Worm (Caenorhabditis elegans) whole organism, young adult: Measurements from ENCODE around the gene F59B8.1.

ENCODE experiments used
- B0019.2 ChIP-seq: fragments of 200-800 bp; sonication (Bioruptor generic); conservative IDR thresholded peaks from 2 replicates; pipeline ENCODE4 v1.3.6; 2022; ENCODE audit warnings: missing genetic modification reagents, missing genetic modification characterization, missing compliant biosample characterization
- B0035.1 ChIP-seq: sonication (generic microtip); optimal IDR thresholded peaks from 2 replicates; lab custom pipeline; 2016; ENCODE audit warnings: missing genetic modification characterization, mild to moderate bottlenecking, missing compliant biosample characterization, missing genotype, missing genetic modification reagents
- B0261.1 ChIP-seq: sonication (generic microtip); optimal IDR thresholded peaks from 2 replicates; lab custom pipeline; 2016; ENCODE audit warnings: mild to moderate bottlenecking, missing genetic modification characterization, moderate library complexity, missing compliant biosample characterization
- D2030.7 ChIP-seq: fragments of 200-800 bp; sonication (Bioruptor generic); IDR thresholded peaks from 2 replicates; pipeline ENCODE4 v1.3.6; 2022; ENCODE audit warnings: missing genetic modification reagents, missing genetic modification characterization, missing compliant biosample characterization
- F23B12.7 ChIP-seq: sonication (generic microtip); optimal IDR thresholded peaks from 2 replicates; lab custom pipeline; 2017; ENCODE audit warnings: missing genetic modification characterization, mild to moderate bottlenecking, missing compliant biosample characterization, antibody characterized with exemption, moderate library complexity; ENCODE audit not compliant: insufficient read depth
- F37B4.10 ChIP-seq: fragments of 200-800 bp; sonication (Bioruptor generic); IDR thresholded peaks from 2 replicates; pipeline ENCODE4 v1.3.6; 2022; ENCODE audit warnings: missing genetic modification characterization, missing compliant biosample characterization
- F55B11.4 ChIP-seq: sonication (generic microtip); optimal IDR thresholded peaks from 2 replicates; lab custom pipeline; 2016; ENCODE audit warnings: missing compliant biosample characterization, missing genetic modification characterization, borderline replicate concordance; ENCODE audit not compliant: insufficient read depth
- F57A8.1 ChIP-seq: fragments of 200-800 bp; sonication (Bioruptor generic); optimal IDR thresholded peaks from 2 replicates; lab custom pipeline; 2018; ENCODE audit warnings: mild to moderate bottlenecking, missing genetic modification characterization, moderate library complexity, missing compliant biosample characterization
- T26A5.8 ChIP-seq: sonication (generic microtip); optimal IDR thresholded peaks from 2 replicates; lab custom pipeline; 2016; ENCODE audit warnings: missing genetic modification characterization, missing compliant biosample characterization
- Y56A3A.18 ChIP-seq: fragments of 200-800 bp; sonication (Bioruptor generic); IDR thresholded peaks from 2 replicates; pipeline ENCODE4 v1.3.6; 2022; ENCODE audit warnings: missing genetic modification reagents, missing genetic modification characterization, missing compliant biosample characterization
- Y79H2A.3 ChIP-seq: fragments of 200-800 bp; sonication (Bioruptor generic); conservative IDR thresholded peaks from 2 replicates; pipeline ENCODE4 v1.3.6; 2022; ENCODE audit warnings: missing genetic modification reagents, missing genetic modification characterization, missing compliant biosample characterization
- aptf-2 ChIP-seq: fragments of 200-800 bp; sonication (Bioruptor generic); conservative IDR thresholded peaks from 2 replicates; pipeline ENCODE4 v1.3.6; 2022; ENCODE audit warnings: missing genetic modification reagents, missing genetic modification characterization, missing compliant biosample characterization
- atf-7 ChIP-seq: sonication (generic microtip); optimal IDR thresholded peaks from 2 replicates; lab custom pipeline; 2017; ENCODE audit warnings: mild to moderate bottlenecking, missing genetic modification characterization, missing compliant biosample characterization
- athp-1 ChIP-seq: sonication (generic microtip); optimal IDR thresholded peaks from 2 replicates; lab custom pipeline; 2017; ENCODE audit warnings: mild to moderate bottlenecking, missing genetic modification characterization, missing compliant biosample characterization
- attf-6 ChIP-seq: fragments of 200-800 bp; sonication (Bioruptor generic); IDR thresholded peaks from 2 replicates; pipeline ENCODE4 v1.3.6; 2022; ENCODE audit warnings: missing genetic modification reagents, missing genetic modification characterization, missing compliant biosample characterization
- bed-1 ChIP-seq: fragments of 200-800 bp; sonication (Bioruptor generic); IDR thresholded peaks from 2 replicates; pipeline ENCODE4 v1.3.6; 2022; ENCODE audit warnings: missing genetic modification reagents, missing genetic modification characterization, missing compliant biosample characterization
- cebp-2 ChIP-seq: fragments of 200-800 bp; sonication (Bioruptor generic); IDR thresholded peaks from 2 replicates; pipeline ENCODE4 v1.3.6; 2022; ENCODE audit warnings: missing genetic modification characterization, missing compliant biosample characterization
- ceh-100 ChIP-seq: fragments of 200-800 bp; sonication (Bioruptor generic); IDR thresholded peaks from 2 replicates; pipeline ENCODE4 v1.3.6; 2022; ENCODE audit warnings: missing genetic modification reagents, missing genetic modification characterization, missing compliant biosample characterization
- ceh-40 ChIP-seq: fragments of 200-800 bp; sonication (Bioruptor generic); IDR thresholded peaks from 2 replicates; pipeline ENCODE4 v1.3.6; 2022; ENCODE audit warnings: missing genetic modification characterization, missing compliant biosample characterization
- ceh-58 ChIP-seq: fragments of 200-800 bp; sonication (Bioruptor generic); IDR thresholded peaks from 2 replicates; pipeline ENCODE4 v1.3.6; 2022; ENCODE audit warnings: missing genetic modification characterization, missing compliant biosample characterization
- ceh-79 ChIP-seq: sonication (generic microtip); optimal IDR thresholded peaks from 2 replicates; lab custom pipeline; 2017; ENCODE audit warnings: mild to moderate bottlenecking, missing genetic modification characterization, missing compliant biosample characterization
- die-1 ChIP-seq: sonication (generic microtip); optimal IDR thresholded peaks from 2 replicates; lab custom pipeline; 2016; ENCODE audit warnings: missing genotype, mild to moderate bottlenecking, missing genetic modification characterization, missing compliant biosample characterization
- dox-1 ChIP-seq: fragments of 200-800 bp; sonication (Bioruptor generic); IDR thresholded peaks from 2 replicates; pipeline ENCODE4 v1.3.6; 2022; ENCODE audit warnings: missing genetic modification reagents, missing genetic modification characterization, missing compliant biosample characterization
- dpl-1 ChIP-seq: fragments of 150-350 bp; optimal IDR thresholded peaks from 2 replicates; lab custom pipeline; 2014; ENCODE audit warnings: missing biosample characterization, missing genetic modification reagents, missing genetic modification characterization
- egl-18 ChIP-seq: fragments of 200-800 bp; sonication (Bioruptor generic); IDR thresholded peaks from 2 replicates; pipeline ENCODE4 v1.3.6; 2022; ENCODE audit warnings: missing genetic modification reagents, missing genetic modification characterization, missing compliant biosample characterization
- ets-4 ChIP-seq: fragments of 200-800 bp; sonication (Bioruptor generic); optimal IDR thresholded peaks from 2 replicates; lab custom pipeline; 2018; ENCODE audit warnings: mild to moderate bottlenecking, missing genetic modification characterization, missing compliant biosample characterization
- hmg-1.2 ChIP-seq: fragments of 200-800 bp; sonication (Bioruptor generic); IDR thresholded peaks from 2 replicates; pipeline ENCODE4 v1.3.6; 2022; ENCODE audit warnings: missing genetic modification reagents, missing genetic modification characterization, missing compliant biosample characterization
- lag-1 ChIP-seq: fragments of 200-800 bp; sonication (Bioruptor generic); IDR thresholded peaks from 2 replicates; pipeline ENCODE4 v1.3.6; 2022; ENCODE audit warnings: missing genetic modification reagents, missing genetic modification characterization, missing compliant biosample characterization
- let-526 ChIP-seq: fragments of 200-800 bp; sonication (Bioruptor generic); IDR thresholded peaks from 2 replicates; pipeline ENCODE4 v1.3.6; 2022; ENCODE audit warnings: missing genetic modification reagents, missing genetic modification characterization, missing compliant biosample characterization
- lin-35 ChIP-seq, 3 experiments: fragments of 150-350 bp in 2 of 3; sonication (generic microtip) in 1 of 3; optimal IDR thresholded peaks; 2 replicates each; lab custom pipeline; 2014 to 2018; ENCODE audit warnings: missing biosample characterization in 3 of 3, missing genetic modification characterization in 3 of 3, missing genetic modification reagents in 3 of 3
- madf-10 ChIP-seq: sonication (generic microtip); optimal IDR thresholded peaks from 2 replicates; lab custom pipeline; 2016; ENCODE audit warnings: mild to moderate bottlenecking, missing genetic modification characterization, missing compliant biosample characterization
- madf-8 ChIP-seq: fragments of 200-800 bp; sonication (Bioruptor generic); conservative IDR thresholded peaks from 2 replicates; pipeline ENCODE4 v1.3.6; 2022; ENCODE audit warnings: missing genetic modification reagents, missing genetic modification characterization, missing compliant biosample characterization
- mcd-1 ChIP-seq: fragments of 200-800 bp; sonication (Bioruptor generic); IDR thresholded peaks from 2 replicates; pipeline ENCODE4 v1.3.6; 2022; ENCODE audit warnings: missing genetic modification reagents, missing genetic modification characterization, missing compliant biosample characterization
- mes-4 ChIP-seq: sonication (generic microtip); optimal IDR thresholded peaks from 2 replicates; lab custom pipeline; 2016; ENCODE audit warnings: missing genotype, missing genetic modification characterization, missing compliant biosample characterization
- mxl-1 ChIP-seq: sonication (generic microtip); optimal IDR thresholded peaks from 2 replicates; lab custom pipeline; 2016; ENCODE audit warnings: missing genetic modification characterization, missing compliant biosample characterization
- nfyb-1 ChIP-seq: fragments of 200-800 bp; sonication (Bioruptor generic); IDR thresholded peaks from 2 replicates; pipeline ENCODE4 v1.3.6; 2022; ENCODE audit warnings: missing genetic modification reagents, missing genetic modification characterization, missing compliant biosample characterization
- nhr-120 ChIP-seq: fragments of 200-800 bp; sonication (Bioruptor generic); IDR thresholded peaks from 2 replicates; pipeline ENCODE4 v1.3.6; 2022; ENCODE audit warnings: missing genetic modification characterization, missing compliant biosample characterization
- nhr-179 ChIP-seq: sonication (generic microtip); optimal IDR thresholded peaks from 2 replicates; lab custom pipeline; 2016; ENCODE audit warnings: mild to moderate bottlenecking, missing genetic modification characterization, missing compliant biosample characterization
- pha-4 ChIP-seq: fragments of 150-350 bp; sonication (generic microtip); optimal IDR thresholded peaks from 2 replicates; lab custom pipeline; 2014; ENCODE audit warnings: missing biosample characterization, missing genetic modification reagents, missing genetic modification characterization
- sdz-38 ChIP-seq: sonication (generic microtip); optimal IDR thresholded peaks from 2 replicates; lab custom pipeline; 2016; ENCODE audit warnings: missing genotype, missing genetic modification characterization, missing compliant biosample characterization
- snpc-1.1 ChIP-seq: sonication (generic microtip); optimal IDR thresholded peaks from 2 replicates; lab custom pipeline; 2017; ENCODE audit warnings: missing genetic modification characterization, mild to moderate bottlenecking, missing compliant biosample characterization, antibody characterized with exemption, moderate library complexity, missing genotype, missing genetic modification reagents; ENCODE audit not compliant: insufficient read depth
- snpc-4 ChIP-seq, 5 experiments: fragments of 150-350 bp in 1 of 5; sonication (generic microtip) in 4 of 5; optimal IDR thresholded peaks; 2 replicates each; lab custom pipeline; 2014 to 2018; ENCODE audit warnings: missing genetic modification characterization in 5 of 5, missing biosample characterization in 3 of 5, antibody characterized with exemption in 2 of 5, mild to moderate bottlenecking in 2 of 5, missing compliant biosample characterization in 2 of 5, missing genotype in 2 of 5, moderate library complexity in 2 of 5, missing genetic modification reagents in 1 of 5
- tbp1 ChIP-seq: fragments of 200-800 bp; sonication (Bioruptor generic); optimal IDR thresholded peaks from 2 replicates; lab custom pipeline; 2018; ENCODE audit warnings: mild to moderate bottlenecking, missing genetic modification characterization, missing compliant biosample characterization
- xnd-1 ChIP-seq: sonication (generic microtip); optimal IDR thresholded peaks from 2 replicates; lab custom pipeline; 2016; ENCODE audit warnings: missing genotype, missing genetic modification reagents, missing genetic modification characterization, missing compliant biosample characterization
- ztf-25 ChIP-seq: fragments of 200-800 bp; sonication (Bioruptor generic); IDR thresholded peaks from 2 replicates; pipeline ENCODE4 v1.3.6; 2022; ENCODE audit warnings: missing genetic modification reagents, missing genetic modification characterization, missing compliant biosample characterization
- ztf-28 ChIP-seq: fragments of 200-800 bp; sonication (Bioruptor generic); IDR thresholded peaks from 2 replicates; pipeline ENCODE4 v1.3.6; 2022; ENCODE audit warnings: missing genetic modification reagents, missing genetic modification characterization, missing compliant biosample characterization

Gene F59B8.1

DNA sequence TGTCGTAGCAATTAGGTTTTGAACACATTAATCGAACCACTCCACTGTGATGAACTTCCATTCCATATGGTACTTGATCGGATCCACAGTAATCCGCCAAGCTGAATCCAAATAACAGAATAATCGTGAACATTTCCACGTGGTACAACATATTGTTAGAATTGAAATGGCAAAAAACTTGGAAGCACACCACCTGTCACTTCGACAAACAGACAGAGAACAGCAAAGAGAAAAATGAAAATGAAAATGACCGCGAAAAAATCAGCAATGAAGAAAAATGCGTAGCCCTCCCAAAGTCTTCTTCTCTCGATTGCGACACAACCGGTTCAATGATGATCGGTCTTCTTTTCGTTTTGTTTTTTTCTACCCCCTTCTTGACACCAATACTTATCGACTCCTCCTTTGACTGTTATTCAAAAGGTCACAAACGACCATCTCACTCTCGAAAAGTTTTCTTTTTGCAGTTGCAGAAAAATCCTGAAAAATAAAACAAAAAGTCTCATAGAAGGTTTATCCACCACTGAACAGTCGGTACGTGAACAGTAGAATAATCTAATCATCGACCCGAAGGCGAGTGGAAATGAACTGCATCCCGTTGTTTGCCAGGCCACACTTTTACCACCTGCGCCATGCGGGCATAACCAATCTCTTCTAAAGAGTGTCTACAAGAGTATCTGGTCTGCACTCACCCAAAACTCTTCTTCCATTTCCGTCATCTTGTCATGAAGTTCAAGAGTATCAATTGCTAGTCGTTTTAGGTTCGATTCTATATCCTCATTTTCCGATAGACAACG, 49.3 kb downstream of the F59B8.1 start, which contains the start of gene wrt-3 (continued):
- peak; percentile 5 for TF ChIP-seq xnd-1 (tag; lab: Kevin White, UChicago)
- peak; percentile 80 for TF ChIP-seq madf-10 (tag; lab: Kevin White, UChicago)
- TF ChIP-seq F57A8.1: peak; percentile 88
- peak; percentile 90 for TF ChIP-seq ceh-40 (GFP tag; lab: Robert Waterston, UW)
- TF ChIP-seq dpl-1 (GFP tag; lab: Kevin White, UChicago): peak; percentile 19
- TF ChIP-seq ceh-79 (tag; lab: Kevin White, UChicago): peak; percentile 61
- TF ChIP-seq B0261.1 (tag; lab: Kevin White, UChicago): peak; percentile 97
- TF ChIP-seq Y56A3A.18: no peak; the same call in 1 of the 2 replicates
- TF ChIP-seq cebp-2 (GFP tag; lab: Robert Waterston, UW): peak; percentile 95
- 0 out of 2 replicates have a peak, but pooled peaks have one; percentile 33 for TF ChIP-seq ztf-28 (GFP tag; lab: Robert Waterston, UW)
- TF ChIP-seq athp-1 (tag; lab: Kevin White, UChicago): no peak
- peak; percentile 53 for TF ChIP-seq F23B12.7 (tag; lab: Kevin White, UChicago)
- TF ChIP-seq D2030.7: peak; percentile 73
- peak; percentile 87 for TF ChIP-seq mes-4 (tag; lab: Kevin White, UChicago)
- no peak; the same call in 1 of the 2 replicates for TF ChIP-seq mcd-1 (GFP tag; lab: Robert Waterston, UW)
- no peak for TF ChIP-seq dox-1
- TF ChIP-seq F55B11.4 (tag; lab: Kevin White, UChicago): no peak
- TF ChIP-seq Y79H2A.3: no peak
- TF ChIP-seq nhr-120: 0 out of 2 replicates have a peak, but pooled peaks have one; percentile 82
- no peak for TF ChIP-seq let-526 (GFP tag; lab: Robert Waterston, UW)
- TF ChIP-seq atf-7: peak; percentile 66
- TF ChIP-seq ceh-58 (GFP tag; lab: Robert Waterston, UW): 0 out of 2 replicates have a peak, but pooled peaks have one; percentile 80
- no peak for TF ChIP-seq bed-1 (GFP tag; lab: Robert Waterston, UW)
- 0 out of 2 replicates have a peak, but pooled peaks have one; percentile 15 for TF ChIP-seq aptf-2 (GFP tag; lab: Robert Waterston, UW)
- TF ChIP-seq tbp1 (GFP tag; lab: Kevin White, UChicago): peak; percentile 100
- TF ChIP-seq die-1 (tag; lab: Kevin White, UChicago): peak; percentile 97
- TF ChIP-seq snpc-4 (GFP tag; optimal IDR thresholded peaks at IDR 0.05; lab: Kevin White, UChicago): peak; percentile 87
- TF ChIP-seq snpc-4 (tag; optimal IDR thresholded peaks at IDR 0.05; lab: Kevin White, UChicago): peak; percentile 79 to 89 (median 86)
- 0 out of 2 replicates have a peak, but pooled peaks have one; percentile 37 for TF ChIP-seq B0019.2 (GFP tag; lab: Robert Waterston, UW)
- peak; percentile 71 for TF ChIP-seq hmg-1.2 (GFP tag; lab: Robert Waterston, UW)
- no peak for TF ChIP-seq lag-1 (GFP tag; lab: Robert Waterston, UW)
- TF ChIP-seq mxl-1: peak; percentile 88
- TF ChIP-seq F37B4.10 (GFP tag; lab: Robert Waterston, UW): no peak
- no peak for TF ChIP-seq pha-4 (tag; lab: Kevin White, UChicago)
- peak; percentile 62; the same call in 1 of the 2 replicates for TF ChIP-seq egl-18 (GFP tag; lab: Robert Waterston, UW)
- peak; percentile 93 for TF ChIP-seq T26A5.8 (tag; lab: Kevin White, UChicago)
- no peak; the same call in 1 of the 2 replicates for TF ChIP-seq ceh-100 (GFP tag; lab: Robert Waterston, UW)
- no peak; the same call in 1 of the 2 replicates for TF ChIP-seq ztf-25 (GFP tag; lab: Robert Waterston, UW)
- TF ChIP-seq snpc-1.1 (tag; lab: Kevin White, UChicago): peak; percentile 79
- no peak for TF ChIP-seq nfyb-1 (GFP tag; lab: Robert Waterston, UW)
- peak; percentile 88 for TF ChIP-seq ets-4 (GFP tag; lab: Kevin White, UChicago)
- peak; percentile 68 for TF ChIP-seq B0035.1 (tag; lab: Kevin White, UChicago)
- peak; percentile 87 for TF ChIP-seq attf-6 (GFP tag; lab: Robert Waterston, UW)
- TF ChIP-seq lin-35 (GFP tag; optimal IDR thresholded peaks at IDR 0.05; lab: Kevin White, UChicago): peak in 1 of 3 experiments; percentile 7
- peak; percentile 13 for TF ChIP-seq sdz-38 (tag; lab: Kevin White, UChicago)
- TF ChIP-seq madf-8 (GFP tag; lab: Robert Waterston, UW): 0 out of 2 replicates have a peak, but pooled peaks have one; percentile 16
- TF ChIP-seq nhr-179: peak; percentile 85
